Fruit fly (Drosophila melanogaster) whole organism, embryonic: ENCODE measurements around the gene CG4462.

ENCODE experiments used
- Bdp1 ChIP-seq: fragments of 200-800 bp; sonication (Bioruptor generic); optimal IDR thresholded peaks from 3 replicates; lab custom pipeline; 2016; ENCODE audit warnings: missing biosample characterization, missing genetic modification characterization
- Bteb2 ChIP-seq: fragments of 200-800 bp; sonication (Bioruptor generic); optimal IDR thresholded peaks from 2 replicates; lab custom pipeline; 2016; ENCODE audit warnings: missing biosample characterization, missing genetic modification characterization
- CG10959 ChIP-seq: fragments of 200-800 bp; sonication (Bioruptor generic); IDR thresholded peaks from 2 replicates; pipeline ENCODE4 v1.3.6; 2022; ENCODE audit warnings: missing biosample characterization, missing genetic modification characterization
- CG17328 ChIP-seq: fragments of 200-800 bp; sonication (Bioruptor generic); IDR thresholded peaks from 2 replicates; pipeline ENCODE4 v1.3.6; 2022; ENCODE audit warnings: missing biosample characterization, missing genetic modification characterization
- CG1792 ChIP-seq: fragments of 200-800 bp; sonication (Bioruptor generic); optimal IDR thresholded peaks from 2 replicates; lab custom pipeline; 2016; ENCODE audit warnings: missing biosample characterization, missing genetic modification characterization
- CG30020 ChIP-seq: fragments of 200-800 bp; optimal IDR thresholded peaks from 2 replicates; lab custom pipeline; 2019; ENCODE audit warnings: missing biosample characterization, mild to moderate bottlenecking, missing genetic modification characterization, moderate library complexity
- CG32532 ChIP-seq: fragments of 200-800 bp; sonication (Bioruptor generic); IDR thresholded peaks from 2 replicates; pipeline ENCODE4 v1.3.6; 2022; ENCODE audit warnings: missing biosample characterization, missing genetic modification characterization
- CG3838 ChIP-seq: fragments of 200-800 bp; sonication (Bioruptor generic); optimal IDR thresholded peaks from 3 replicates; lab custom pipeline; 2016; ENCODE audit warnings: missing biosample characterization, missing genetic modification characterization
- CG7556 ChIP-seq: fragments of 200-800 bp; sonication (Bioruptor generic); optimal IDR thresholded peaks from 2 replicates; lab custom pipeline; 2017; ENCODE audit warnings: missing biosample characterization, mild to moderate bottlenecking, missing genetic modification characterization
- CG7745 ChIP-seq: fragments of 200-800 bp; sonication (Bioruptor generic); optimal IDR thresholded peaks from 2 replicates; lab custom pipeline; 2018; ENCODE audit warnings: missing biosample characterization, mild to moderate bottlenecking, missing genetic modification characterization, moderate library complexity
- CG7928 ChIP-seq: fragments of 200-800 bp; sonication (Bioruptor generic); optimal IDR thresholded peaks from 2 replicates; lab custom pipeline; 2017; ENCODE audit warnings: missing biosample characterization, mild to moderate bottlenecking, missing genetic modification characterization
- CG7963 ChIP-seq: fragments of 200-800 bp; sonication (Bioruptor generic); IDR thresholded peaks from 3 replicates; pipeline ENCODE4 v1.3.6; 2022; ENCODE audit warnings: missing biosample characterization, missing genetic modification characterization; ENCODE audit not compliant: partially characterized antibody
- CG7987 ChIP-seq: fragments of 200-800 bp; sonication (Bioruptor generic); optimal IDR thresholded peaks from 2 replicates; lab custom pipeline; 2018; ENCODE audit warnings: missing biosample characterization, mild to moderate bottlenecking, missing genetic modification characterization, moderate library complexity
- CG8359 ChIP-seq: fragments of 200-800 bp; sonication (Bioruptor generic); optimal IDR thresholded peaks from 2 replicates; lab custom pipeline; 2017; ENCODE audit warnings: missing biosample characterization, mild to moderate bottlenecking, missing genetic modification characterization, borderline replicate concordance
- CG9797 ChIP-seq: fragments of 200-800 bp; sonication (Bioruptor generic); optimal IDR thresholded peaks from 3 replicates; lab custom pipeline; 2018; ENCODE audit warnings: missing biosample characterization, mild to moderate bottlenecking, missing genetic modification characterization
- CHES-1-like ChIP-seq: fragments of 200-800 bp; sonication (Bioruptor generic); optimal IDR thresholded peaks from 2 replicates; lab custom pipeline; 2016; ENCODE audit warnings: missing biosample characterization, missing genetic modification characterization
- CkIIα-i1 ChIP-seq: fragments of 200-800 bp; sonication (Bioruptor generic); IDR thresholded peaks from 2 replicates; pipeline ENCODE4 v1.3.6; 2022; ENCODE audit warnings: missing biosample characterization, missing genetic modification characterization
- E2f1 ChIP-seq: fragments of 200-800 bp; sonication (Bioruptor generic); IDR thresholded peaks from 2 replicates; pipeline ENCODE4 v1.3.6; 2022; ENCODE audit warnings: missing biosample characterization, missing genetic modification characterization
- Gsc ChIP-seq: fragments of 200-800 bp; sonication (Bioruptor generic); IDR thresholded peaks from 2 replicates; pipeline ENCODE4 v1.3.6; 2022; ENCODE audit warnings: missing biosample characterization, missing genetic modification characterization
- HmgD ChIP-seq: fragments of 200-800 bp; sonication (Bioruptor generic); optimal IDR thresholded peaks from 3 replicates; lab custom pipeline; 2016; ENCODE audit warnings: missing biosample characterization, missing genetic modification characterization
- NfI ChIP-seq: fragments of 200-800 bp; sonication (Bioruptor generic); optimal IDR thresholded peaks from 3 replicates; lab custom pipeline; 2018; ENCODE audit warnings: missing biosample characterization, mild to moderate bottlenecking, missing genetic modification characterization, moderate library complexity
- PHDP ChIP-seq: fragments of 200-800 bp; sonication (Bioruptor generic); optimal IDR thresholded peaks from 3 replicates; lab custom pipeline; 2018; ENCODE audit warnings: missing biosample characterization, mild to moderate bottlenecking, missing genetic modification characterization, moderate library complexity
- Ravus ChIP-seq: fragments of 200-800 bp; sonication (Bioruptor generic); IDR thresholded peaks from 2 replicates; pipeline ENCODE4 v1.3.6; 2022; ENCODE audit warnings: missing biosample characterization, missing genetic modification characterization
- Six4 ChIP-seq: fragments of 200-800 bp; sonication (Bioruptor generic); optimal IDR thresholded peaks from 2 replicates; lab custom pipeline; 2016; ENCODE audit warnings: missing biosample characterization, missing genetic modification characterization
- Usf ChIP-seq: fragments of 200-800 bp; sonication (Bioruptor generic); optimal IDR thresholded peaks from 2 replicates; lab custom pipeline; 2017; ENCODE audit warnings: missing genotype, missing biosample characterization, missing genetic modification characterization
- al ChIP-seq: fragments of 200-800 bp; sonication (Bioruptor generic); IDR thresholded peaks from 2 replicates; pipeline ENCODE4 v1.3.6; 2022; ENCODE audit warnings: missing biosample characterization, missing genetic modification characterization
- amos ChIP-seq: fragments of 200-800 bp; sonication (Bioruptor generic); IDR thresholded peaks from 2 replicates; pipeline ENCODE4 v1.3.6; 2022; ENCODE audit warnings: missing biosample characterization, missing genetic modification characterization; ENCODE audit not compliant: partially characterized antibody
- ara ChIP-seq: fragments of 200-800 bp; sonication (Bioruptor generic); IDR thresholded peaks from 2 replicates; pipeline ENCODE4 v1.3.6; 2022; ENCODE audit warnings: missing biosample characterization, missing genetic modification characterization
- ase ChIP-seq: fragments of 200-800 bp; sonication (Bioruptor generic); IDR thresholded peaks from 3 replicates; pipeline ENCODE4 v1.3.6; 2022; ENCODE audit warnings: missing biosample characterization, missing genetic modification characterization
- cas ChIP-seq: fragments of 200-800 bp; sonication (Bioruptor generic); IDR thresholded peaks from 2 replicates; pipeline ENCODE4 v1.3.6; 2022; ENCODE audit warnings: missing biosample characterization, missing genetic modification characterization
- cato ChIP-seq: fragments of 200-800 bp; sonication (Bioruptor generic); optimal IDR thresholded peaks from 2 replicates; lab custom pipeline; 2016; ENCODE audit warnings: missing biosample characterization, missing genetic modification characterization, borderline replicate concordance
- crc ChIP-seq: fragments of 200-800 bp; sonication (Bioruptor generic); optimal IDR thresholded peaks from 2 replicates; lab custom pipeline; 2016; ENCODE audit warnings: missing biosample characterization, missing genetic modification characterization
- crol ChIP-seq: fragments of 200-800 bp; sonication (Bioruptor generic); IDR thresholded peaks from 2 replicates; pipeline ENCODE4 v1.3.6; 2022; ENCODE audit warnings: missing biosample characterization, missing genetic modification characterization
- ems ChIP-seq: fragments of 200-800 bp; sonication (Bioruptor generic); optimal IDR thresholded peaks from 3 replicates; lab custom pipeline; 2016; ENCODE audit warnings: missing biosample characterization, missing genetic modification characterization
- eve ChIP-seq, 2 experiments: fragments of >200 bp; optimal IDR thresholded peaks; 2 replicates each; lab custom pipeline; 2017; ENCODE audit warnings: missing biosample characterization in 2 of 2, missing genetic modification characterization in 2 of 2
- exex ChIP-seq: fragments of 200-800 bp; sonication (Bioruptor generic); optimal IDR thresholded peaks from 4 replicates; lab custom pipeline; 2018; ENCODE audit warnings: missing biosample characterization, mild to moderate bottlenecking, missing genetic modification characterization, moderate library complexity
- ham ChIP-seq: fragments of 200-800 bp; sonication (Bioruptor generic); IDR thresholded peaks from 2 replicates; pipeline ENCODE4 v1.3.6; 2022; ENCODE audit warnings: missing biosample characterization, missing genetic modification characterization
- hb ChIP-seq: fragments of 200-800 bp; sonication (Bioruptor generic); IDR thresholded peaks from 3 replicates; pipeline ENCODE4 v1.3.6; 2022; ENCODE audit warnings: missing biosample characterization, missing genetic modification characterization; ENCODE audit not compliant: partially characterized antibody
- lilli ChIP-seq: fragments of 200-800 bp; sonication (Bioruptor generic); optimal IDR thresholded peaks from 3 replicates; lab custom pipeline; 2016; ENCODE audit warnings: missing biosample characterization, missing genetic modification characterization
- lmd ChIP-seq: fragments of 200-800 bp; sonication (Bioruptor generic); IDR thresholded peaks from 2 replicates; pipeline ENCODE4 v1.3.6; 2022; ENCODE audit warnings: missing biosample characterization, missing genetic modification characterization
- onecut ChIP-seq: fragments of 200-800 bp; sonication (Bioruptor generic); IDR thresholded peaks from 2 replicates; pipeline ENCODE4 v1.3.6; 2022; ENCODE audit warnings: missing biosample characterization, missing genetic modification characterization
- pros ChIP-seq: fragments of 200-800 bp; sonication (Bioruptor generic); optimal IDR thresholded peaks from 3 replicates; lab custom pipeline; 2019; ENCODE audit warnings: missing biosample characterization, mild to moderate bottlenecking, missing genetic modification characterization, moderate library complexity
- sens ChIP-seq: fragments of 200-800 bp; sonication (Bioruptor generic); peaks from one replicate; lab custom pipeline; 2016; ENCODE audit warnings: missing biosample characterization, missing genetic modification characterization
- sob ChIP-seq: fragments of 200-800 bp; sonication (Bioruptor generic); IDR thresholded peaks from 2 replicates; pipeline ENCODE4 v1.3.6; 2022; ENCODE audit warnings: missing biosample characterization, missing genetic modification characterization
- tna ChIP-seq: fragments of 200-800 bp; sonication (Bioruptor generic); IDR thresholded peaks from 2 replicates; pipeline ENCODE4 v1.3.6; 2022; ENCODE audit warnings: missing biosample characterization, missing genetic modification characterization; ENCODE audit not compliant: partially characterized antibody
- trem ChIP-seq: fragments of 200-800 bp; optimal IDR thresholded peaks from 3 replicates; lab custom pipeline; 2019; ENCODE audit warnings: missing biosample characterization, mild to moderate bottlenecking, missing genetic modification characterization, moderate library complexity
- vfl ChIP-seq: fragments of 200-800 bp; sonication (Bioruptor generic); optimal IDR thresholded peaks from 2 replicates; lab custom pipeline; 2016; ENCODE audit warnings: missing biosample characterization, missing genetic modification characterization
- vnd ChIP-seq: fragments of 200-800 bp; sonication (Bioruptor generic); IDR thresholded peaks from 3 replicates; pipeline ENCODE4 v1.3.6; 2022; ENCODE audit warnings: missing biosample characterization, missing genetic modification characterization; ENCODE audit not compliant: partially characterized antibody

The CG4462 gene

dm6 chr3R:19890340-19890998, 34.7 kb downstream of the CG4462 start, which contains the start of gene CG4733 (continued):
- TF ChIP-seq Six4 (GFP tag; lab: Kevin White, UChicago) = no peak
- no peak for TF ChIP-seq CG10959
- no peak for TF ChIP-seq ems (GFP tag; lab: Kevin White, UChicago)
- no peak for TF ChIP-seq onecut
- TF ChIP-seq al (GFP tag; lab: Robert Waterston, UW) = no peak
- no peak for TF ChIP-seq CG7745 (tag; lab: Kevin White, UChicago)
- TF ChIP-seq CG7928 (GFP tag; lab: Kevin White, UChicago) = no peak
- TF ChIP-seq vnd (GFP tag; lab: Robert Waterston, UW) = no peak
- no peak for TF ChIP-seq pros (GFP tag; lab: Kevin White, UChicago)
- TF ChIP-seq CG9797 = no peak
- TF ChIP-seq tna (GFP tag; lab: Robert Waterston, UW) = no peak
- no peak for TF ChIP-seq CG30020
- TF ChIP-seq exex = no peak
- TF ChIP-seq CG7556 (GFP tag; lab: Kevin White, UChicago) = peak; percentile 18
- TF ChIP-seq sob (GFP tag; lab: Robert Waterston, UW) = no peak
- no peak for TF ChIP-seq CG3838
- TF ChIP-seq Ravus (GFP tag; lab: Robert Waterston, UW) = no peak
- peak; percentile 44; the same call in 1 of the 2 replicates for TF ChIP-seq CG32532 (GFP tag; lab: Robert Waterston, UW)
- TF ChIP-seq Usf (GFP tag; lab: Kevin White, UChicago) = no peak
- TF ChIP-seq Bdp1 (GFP tag; lab: Kevin White, UChicago) = no peak
- peak; percentile 10 for TF ChIP-seq PHDP (tag; lab: Kevin White, UChicago)
- TF ChIP-seq CG7963 (GFP tag; lab: Robert Waterston, UW) = no peak
- peak; percentile 22; the same call in 1 of the 2 replicates for TF ChIP-seq amos (GFP tag; lab: Robert Waterston, UW)
- TF ChIP-seq ham (GFP tag; lab: Robert Waterston, UW) = no peak
- 0 out of 2 replicates have a peak, but pooled peaks have one; percentile 23 for TF ChIP-seq cas (GFP tag; lab: Robert Waterston, UW)
- no peak for TF ChIP-seq Gsc (GFP tag; lab: Robert Waterston, UW)
- no peak for TF ChIP-seq trem
- no peak for TF ChIP-seq CG8359 (GFP tag; lab: Kevin White, UChicago)
- no peak for TF ChIP-seq CHES-1-like (GFP tag; lab: Kevin White, UChicago)
- TF ChIP-seq lilli (GFP tag; lab: Kevin White, UChicago) = no peak
- TF ChIP-seq Bteb2 (GFP tag; lab: Kevin White, UChicago) = no peak
- TF ChIP-seq cato (GFP tag; lab: Kevin White, UChicago) = no peak
- no peak for TF ChIP-seq ara
- no peak for TF ChIP-seq lmd (GFP tag; lab: Robert Waterston, UW)
- TF ChIP-seq crc (GFP tag; lab: Kevin White, UChicago) = no peak
- no peak for TF ChIP-seq vfl
- TF ChIP-seq E2f1 (GFP tag; lab: Robert Waterston, UW) = no peak
- peak; percentile 57 for TF ChIP-seq sens (GFP tag; lab: Kevin White, UChicago)
- TF ChIP-seq CG1792 (GFP tag; lab: Kevin White, UChicago) = no peak
- no peak for TF ChIP-seq hb (GFP tag; lab: Robert Waterston, UW)
- no peak for TF ChIP-seq HmgD (GFP tag; lab: Kevin White, UChicago)
- no peak for TF ChIP-seq CG7987 (GFP tag; lab: Kevin White, UChicago)
- TF ChIP-seq CkIIα-i1 (GFP tag; lab: Robert Waterston, UW) = no peak
- TF ChIP-seq ase (GFP tag; lab: Robert Waterston, UW) = no peak
- peak; percentile 8 for TF ChIP-seq NfI (GFP tag; lab: Kevin White, UChicago)
- no peak for TF ChIP-seq CG17328 (GFP tag; lab: Robert Waterston, UW)
- no peak for TF ChIP-seq crol (GFP tag; lab: Robert Waterston, UW)
- TF ChIP-seq eve (GFP tag; optimal IDR thresholded peaks at IDR 0.05; lab: Kevin White, UChicago) = no peak
